Fruit fly (Drosophila melanogaster): Measurements from ENCODE around the gene CG33642.

Gene CG33642

DNA sequence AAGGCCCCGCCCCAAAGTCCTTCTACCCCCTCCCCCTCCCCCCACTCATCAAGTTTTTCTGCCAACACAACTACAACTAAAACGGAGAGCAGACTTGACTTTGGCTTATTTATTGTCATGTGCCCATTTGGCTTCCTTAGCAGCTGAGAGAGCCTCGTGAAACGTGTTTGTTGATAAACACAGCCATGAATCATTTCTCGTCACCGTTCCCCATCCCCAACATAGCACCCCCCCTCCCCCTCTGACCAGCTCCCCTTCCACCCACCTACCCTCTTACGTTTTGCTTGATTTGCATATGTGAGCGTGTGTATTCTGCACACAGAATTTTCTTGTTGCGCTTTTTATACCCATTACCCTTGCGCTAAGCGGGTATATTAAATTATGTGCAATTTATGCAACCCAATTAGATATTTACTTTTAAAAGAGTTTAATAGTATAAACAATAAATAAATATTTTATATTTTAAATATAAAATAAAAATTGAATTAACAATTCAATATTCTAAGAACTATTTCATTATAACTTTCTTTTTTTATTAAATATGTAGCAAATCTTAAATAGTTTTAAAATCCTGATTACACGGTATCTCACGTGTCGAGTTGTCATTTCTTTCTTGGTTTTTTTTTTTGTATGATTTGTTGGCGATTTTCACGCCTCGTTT, 42.1 kb downstream of the CG33642 start (continued):
- TF ChIP-seq cas (GFP tag; IDR thresholded peaks at IDR 0.05) (no peak), CG13287 (GFP tag; IDR thresholded peaks at IDR 0.05; ENCODE audit: partially characterized antibody) (no peak), Jarid2 (GFP tag; optimal IDR thresholded peaks at IDR 0.05) (no peak), Poxn (GFP tag; IDR thresholded peaks at IDR 0.05) (no peak), tin (GFP tag; optimal IDR thresholded peaks at IDR 0.05) (no peak), schlank (tag; optimal IDR thresholded peaks at IDR 0.05) (no peak), grn (GFP tag; optimal IDR thresholded peaks at IDR 0.05) (no peak), sug (tag; optimal IDR thresholded peaks at IDR 0.05) (no peak), Aef1 (GFP tag; IDR thresholded peaks at IDR 0.05) (no peak), CG10321 (GFP tag; IDR thresholded peaks at IDR 0.05) (peak; percentile 35; the same call in 1 of the 2 replicates), ftz-f1 (GFP tag; optimal IDR thresholded peaks at IDR 0.05) (no peak), sna (GFP tag; IDR thresholded peaks at IDR 0.05; ENCODE audit: partially characterized antibody) (no peak), gcm2 (GFP tag; optimal IDR thresholded peaks at IDR 0.05) (no peak), stwl (tag; optimal IDR thresholded peaks at IDR 0.05) (no peak), Hsf (GFP tag; optimal IDR thresholded peaks at IDR 0.05) (no peak), CHES-1-like (GFP tag; optimal IDR thresholded peaks at IDR 0.05) (no peak), Hr39 (optimal IDR thresholded peaks at IDR 0.05) (no peak), CG10267 (tag; optimal IDR thresholded peaks at IDR 0.05) (peak; percentile 21), Mes4 (GFP tag; optimal IDR thresholded peaks at IDR 0.05) (no peak), chm (GFP tag; IDR thresholded peaks at IDR 0.05) (no peak), crc (GFP tag; optimal IDR thresholded peaks at IDR 0.05) (no peak), gem (tag; optimal IDR thresholded peaks at IDR 0.05) (peak; percentile 54), CG30403 (GFP tag; optimal IDR thresholded peaks at IDR 0.05) (peak; percentile 5), CG17829 (tag; optimal IDR thresholded peaks at IDR 0.05) (no peak), CG3407 (GFP tag; optimal IDR thresholded peaks at IDR 0.05) (no peak), al (GFP tag; IDR thresholded peaks at IDR 0.05) (no peak), CG6254 (GFP tag; optimal IDR thresholded peaks at IDR 0.05) (no peak), Six4 (GFP tag; optimal IDR thresholded peaks at IDR 0.05) (no peak), tap (tag; optimal IDR thresholded peaks at IDR 0.05) (peak; percentile 30), bigmax (GFP tag; optimal IDR thresholded peaks at IDR 0.05) (no peak), CG11085 (GFP tag; IDR thresholded peaks at IDR 0.05) (no peak), CG18476 (GFP tag; optimal IDR thresholded peaks at IDR 0.05) (no peak), CG12942 (GFP tag; optimal IDR thresholded peaks at IDR 0.05) (no peak)

All from whole organism, embryonic.